Worm (Caenorhabditis elegans): ENCODE data around the gene M176.4.
A peak's percentile ranks its signal among the peaks of the same experiment; 100 is the strongest.

M176.4 gene

DNA sequence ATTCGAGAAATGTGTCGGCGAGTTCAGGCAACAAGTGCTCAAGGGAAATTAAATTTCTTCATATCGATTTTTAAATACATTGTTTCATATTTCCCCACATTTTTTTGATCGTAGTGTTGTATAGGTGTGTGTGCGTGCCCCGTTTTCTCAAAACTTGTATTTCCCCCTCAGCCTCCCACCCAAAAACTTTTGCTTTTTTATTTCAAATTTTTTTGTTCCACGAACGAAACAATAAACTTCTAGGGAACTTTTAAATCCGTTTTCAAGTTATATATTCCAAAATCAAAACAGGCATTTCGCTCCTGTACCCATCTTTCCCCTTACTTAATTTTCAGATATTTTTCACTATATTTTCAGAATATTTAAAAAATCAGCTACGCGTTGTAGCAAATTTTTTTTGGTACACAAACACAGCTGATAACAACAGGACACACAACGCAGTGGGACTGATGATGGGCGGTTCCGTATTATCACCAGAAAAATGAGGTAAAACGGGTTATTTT is at the start of gene M176.4, which contains the start of gene M176.16:
TSS of gene M176.4 (plus strand) at position 301 of the 503 bp plus-strand sequence.
TSS of gene M176.16 (plus strand) at position 453 of the 503 bp plus-strand sequence.
- TF ChIP-seq elt-2 (tag; optimal IDR thresholded peaks at IDR 0.05) (peak; percentile 38), daf-12 (tag; optimal IDR thresholded peaks at IDR 0.05) (no peak)

DNA sequence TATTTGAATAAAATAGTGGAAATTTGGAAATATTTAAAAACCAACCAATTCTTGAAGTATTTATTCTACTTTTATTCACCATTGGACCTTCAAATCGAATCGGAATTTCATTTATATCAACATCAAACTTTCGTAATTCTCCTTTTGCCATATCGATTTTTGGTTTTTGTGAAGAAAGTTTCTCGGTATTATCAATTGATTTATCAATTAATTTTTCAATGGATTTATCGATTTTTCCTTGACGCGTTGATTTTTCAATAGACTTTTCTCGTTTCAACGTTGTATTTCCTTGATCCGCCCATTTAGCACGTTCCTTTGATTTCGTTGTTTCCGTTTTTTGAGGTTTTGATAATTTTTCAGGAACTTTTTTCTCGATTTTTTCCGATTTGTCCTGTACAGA is 48.8 kb upstream of the M176.4 start:
- TF ChIP-seq ceh-28 (tag; optimal IDR thresholded peaks at IDR 0.05) = peak; percentile 65
- no peak for TF ChIP-seq nhr-77 (tag; optimal IDR thresholded peaks at IDR 0.05)

DNA sequence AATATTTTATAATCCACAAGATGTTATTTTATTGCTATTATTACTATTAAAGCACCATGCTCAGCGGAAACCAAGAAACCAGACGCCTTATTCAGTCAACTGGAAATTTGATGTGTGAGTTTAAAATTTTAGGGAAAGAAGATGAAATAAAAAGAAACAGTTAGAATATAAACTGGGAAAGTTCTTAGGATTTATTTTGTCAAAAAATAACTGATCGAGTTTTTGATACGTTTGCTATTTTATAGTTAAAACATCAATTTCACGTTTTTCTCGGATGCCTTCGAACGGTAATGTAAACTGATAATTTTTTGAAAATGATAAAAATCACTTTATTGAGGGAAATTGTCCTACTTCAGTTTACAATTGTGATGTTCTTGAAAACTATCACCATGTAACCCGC is 45.8 kb upstream of the M176.4 start, which contains the start of gene C06C3.3:
TSS of gene C06C3.3 (minus strand) at position 101 of the 400 bp plus-strand sequence.
- TF ChIP-seq nhr-11 (tag; optimal IDR thresholded peaks at IDR 0.05) (no peak), hmg-11 (tag; optimal IDR thresholded peaks at IDR 0.05) (no peak), lin-39 (tag; optimal IDR thresholded peaks at IDR 0.05) (no peak), pha-4 (tag; optimal IDR thresholded peaks at IDR 0.05) (no peak), daf-12 (tag; optimal IDR thresholded peaks at IDR 0.05) (no peak), ceh-9 (tag; optimal IDR thresholded peaks at IDR 0.05) (no peak), egl-5 (tag; optimal IDR thresholded peaks at IDR 0.05) (no peak), tbx-2 (tag; optimal IDR thresholded peaks at IDR 0.05) (no peak)

DNA sequence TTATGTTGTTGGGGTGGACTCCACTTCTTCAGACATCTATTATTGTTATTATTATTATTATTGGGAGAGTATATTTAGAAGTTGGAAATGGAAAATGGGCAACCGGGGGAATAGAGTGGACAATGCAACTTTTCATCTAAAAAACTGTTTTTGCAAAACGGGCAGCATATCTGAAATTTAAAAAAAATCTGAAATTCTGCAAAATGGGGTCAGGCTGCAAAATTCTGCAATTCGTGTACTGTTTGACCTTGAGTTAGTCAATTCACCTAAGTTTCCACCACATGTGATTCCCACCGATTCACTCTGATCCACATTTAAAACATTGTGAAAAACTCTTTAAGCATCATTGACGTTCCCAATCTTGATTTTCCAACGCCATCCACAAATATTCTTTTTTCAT is 45.2 kb upstream of the M176.4 start, which contains the start of gene C06C3.4:
TSS of gene C06C3.4 (plus strand) at position 301 of the 400 bp plus-strand sequence.
- TF ChIP-seq ceh-16 (tag; optimal IDR thresholded peaks at IDR 0.05) (no peak), unc-39 (tag; optimal IDR thresholded peaks at IDR 0.05) (no peak), ceh-28 (tag; optimal IDR thresholded peaks at IDR 0.05) (no peak), nhr-12 (tag; optimal IDR thresholded peaks at IDR 0.05) (no peak), sea-2 (GFP tag; optimal IDR thresholded peaks at IDR 0.05) (no peak), ama-1 (optimal IDR thresholded peaks at IDR 0.05) (no peak), ZK546.5 (tag; optimal IDR thresholded peaks at IDR 0.05) (no peak), pqm-1 (tag; optimal IDR thresholded peaks at IDR 0.05) (no peak), nhr-43 (tag; optimal IDR thresholded peaks at IDR 0.05; ENCODE audit: poor library complexity, severe bottlenecking) (no peak), R02D3.7 (tag; optimal IDR thresholded peaks at IDR 0.05) (no peak), mdl-1 (tag; optimal IDR thresholded peaks at IDR 0.05) (no peak), mml-1 (tag; optimal IDR thresholded peaks at IDR 0.05) (no peak), nhr-237 (tag; optimal IDR thresholded peaks at IDR 0.05) (no peak), ztf-11 (tag; optimal IDR thresholded peaks at IDR 0.05) (no peak), nhr-25 (tag; optimal IDR thresholded peaks at IDR 0.05) (no peak), jun-1 (tag; optimal IDR thresholded peaks at IDR 0.05) (no peak), nhr-23 (tag; optimal IDR thresholded peaks at IDR 0.05) (no peak), ztf-4 (tag; optimal IDR thresholded peaks at IDR 0.05) (no peak), eor-1 (tag; optimal IDR thresholded peaks at IDR 0.05) (no peak), pha-4 (tag; optimal IDR thresholded peaks at IDR 0.05) (no peak)

DNA sequence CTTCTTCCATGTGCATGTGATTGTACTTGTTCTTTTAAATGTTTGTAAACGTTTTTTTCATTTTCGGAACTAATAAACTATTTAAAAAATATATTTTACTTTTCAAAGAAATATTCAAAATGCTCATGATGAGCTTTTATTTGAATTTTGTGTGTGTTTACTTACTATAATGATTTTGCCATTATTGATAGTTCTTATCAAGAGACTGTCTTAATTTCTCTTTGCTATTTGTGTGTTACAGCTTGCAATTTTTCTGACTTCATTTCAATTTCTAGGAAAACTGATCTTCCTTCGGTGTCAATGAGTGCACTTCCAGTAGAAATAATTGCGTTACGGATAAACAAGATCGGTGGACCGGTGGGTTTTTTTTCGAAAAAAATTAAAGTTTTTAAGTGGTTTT is 43.4 kb upstream of the M176.4 start, which contains the start of gene C06C3.12:
TSS of gene C06C3.12 (plus strand) at position 301 of the 400 bp plus-strand sequence.
- TF ChIP-seq skn-1 (tag; optimal IDR thresholded peaks at IDR 0.05) = no peak
- no peak for TF ChIP-seq aly-2 (tag; optimal IDR thresholded peaks at IDR 0.05)
- TF ChIP-seq ZK546.5 (tag; optimal IDR thresholded peaks at IDR 0.05) = no peak
- TF ChIP-seq elt-2 (tag; optimal IDR thresholded peaks at IDR 0.05) = peak; percentile 1
- TF ChIP-seq lin-39 (tag; optimal IDR thresholded peaks at IDR 0.05) = no peak
- TF ChIP-seq fkh-2 (tag; optimal IDR thresholded peaks at IDR 0.05) = no peak
- no peak for TF ChIP-seq daf-12 (tag; optimal IDR thresholded peaks at IDR 0.05)
- TF ChIP-seq eor-1 (tag; optimal IDR thresholded peaks at IDR 0.05) = no peak
- TF ChIP-seq ztf-4 (tag; optimal IDR thresholded peaks at IDR 0.05) = no peak

DNA sequence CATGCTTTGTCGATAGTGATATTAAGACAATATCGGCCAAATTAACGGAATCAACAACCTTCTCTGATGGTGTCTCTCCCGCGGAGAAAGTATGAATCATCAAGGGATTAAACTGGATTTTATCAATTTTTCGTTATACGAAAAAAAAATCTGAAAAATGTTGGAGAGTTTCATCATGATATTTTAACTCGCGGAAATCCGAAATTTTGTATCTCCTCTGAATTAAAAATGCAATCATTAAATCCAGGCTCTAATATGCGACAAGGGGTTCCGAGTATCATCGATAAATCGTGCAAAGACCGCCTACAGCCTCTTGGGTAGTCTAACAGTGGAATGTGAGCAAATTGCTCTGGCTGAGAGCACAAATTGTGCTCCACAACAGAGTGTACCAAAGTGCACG is 41.0 kb upstream of the M176.4 start, which contains the start of gene C06C3.10:
TSS of gene C06C3.10 (minus strand) at position 101 of the 400 bp plus-strand sequence.
- TF ChIP-seq ZK546.5 (tag; optimal IDR thresholded peaks at IDR 0.05) = no peak
- no peak for TF ChIP-seq nhr-67 (tag; optimal IDR thresholded peaks at IDR 0.05)
- TF ChIP-seq nhr-77 (tag; optimal IDR thresholded peaks at IDR 0.05) = no peak
- no peak for TF ChIP-seq unc-39 (tag; optimal IDR thresholded peaks at IDR 0.05)
- TF ChIP-seq mml-1 (tag; optimal IDR thresholded peaks at IDR 0.05) = no peak
- TF ChIP-seq nhr-11 (tag; optimal IDR thresholded peaks at IDR 0.05) = no peak
- no peak for TF ChIP-seq ceh-16 (tag; optimal IDR thresholded peaks at IDR 0.05)
- no peak for TF ChIP-seq nfya-1 (tag; optimal IDR thresholded peaks at IDR 0.05; ENCODE audit: insufficient read depth)
- no peak for TF ChIP-seq nhr-237 (tag; optimal IDR thresholded peaks at IDR 0.05)
- no peak for TF ChIP-seq nhr-28 (tag; optimal IDR thresholded peaks at IDR 0.05)
- TF ChIP-seq jun-1 (tag; optimal IDR thresholded peaks at IDR 0.05) = no peak
- TF ChIP-seq nhr-12 (tag; optimal IDR thresholded peaks at IDR 0.05) = no peak
- TF ChIP-seq nhr-76 (tag; optimal IDR thresholded peaks at IDR 0.05) = no peak

Data from whole organism, L3 larva.